Worm (Caenorhabditis elegans) whole organism, L3 larva: Measurements from ENCODE around the gene F19H6.5.

Experiments used
- R02D3.7 ChIP-seq: fragments of 150-350 bp; optimal IDR thresholded peaks from 2 replicates; lab custom pipeline; 2014; ENCODE audit warnings: missing biosample characterization, missing genetic modification characterization
- aly-2 ChIP-seq: fragments of 150-350 bp; optimal IDR thresholded peaks from 2 replicates; lab custom pipeline; 2014; ENCODE audit warnings: missing biosample characterization, missing genetic modification characterization
- ama-1 ChIP-seq: fragments of 150-350 bp; optimal IDR thresholded peaks from 2 replicates; lab custom pipeline; 2018
- ceh-16 ChIP-seq: sonication (generic microtip); optimal IDR thresholded peaks from 2 replicates; lab custom pipeline; 2017; ENCODE audit warnings: missing biosample characterization, missing genetic modification characterization
- ceh-82 ChIP-seq: fragments of 150-350 bp; optimal IDR thresholded peaks from 2 replicates; lab custom pipeline; 2014; ENCODE audit warnings: missing biosample characterization, missing genetic modification characterization
- ceh-9 ChIP-seq: sonication (generic microtip); optimal IDR thresholded peaks from 2 replicates; lab custom pipeline; 2018; ENCODE audit warnings: missing biosample characterization, missing genetic modification characterization
- daf-12 ChIP-seq: fragments of 150-350 bp; optimal IDR thresholded peaks from 2 replicates; lab custom pipeline; 2014; ENCODE audit warnings: missing biosample characterization, missing genetic modification reagents, missing genetic modification characterization
- egl-27 ChIP-seq: sonication (generic microtip); optimal IDR thresholded peaks from 4 replicates; lab custom pipeline; 2017; ENCODE audit warnings: missing biosample characterization, missing genetic modification reagents, missing genetic modification characterization
- fkh-10 ChIP-seq: sonication (generic microtip); optimal IDR thresholded peaks from 2 replicates; lab custom pipeline; 2017; ENCODE audit warnings: missing biosample characterization, missing genetic modification reagents, missing genetic modification characterization
- fos-1 ChIP-seq: fragments of 150-350 bp; optimal IDR thresholded peaks from 2 replicates; lab custom pipeline; 2014; ENCODE audit warnings: missing biosample characterization, missing genetic modification characterization
- jun-1 ChIP-seq: fragments of 150-350 bp; optimal IDR thresholded peaks from 2 replicates; lab custom pipeline; 2014; ENCODE audit warnings: missing biosample characterization, missing genetic modification reagents, missing genetic modification characterization
- lin-15B ChIP-seq: fragments of 150-350 bp; optimal IDR thresholded peaks from 2 replicates; lab custom pipeline; 2014; ENCODE audit warnings: missing biosample characterization, missing genetic modification characterization
- lin-39 ChIP-seq: fragments of 150-350 bp; optimal IDR thresholded peaks from 2 replicates; lab custom pipeline; 2018; ENCODE audit warnings: missing biosample characterization, missing genetic modification reagents, missing genetic modification characterization
- mdl-1 ChIP-seq: fragments of 150-350 bp; optimal IDR thresholded peaks from 2 replicates; lab custom pipeline; 2014; ENCODE audit warnings: missing biosample characterization, missing genetic modification characterization
- mml-1 ChIP-seq: fragments of 150-350 bp; sonication (generic microtip); optimal IDR thresholded peaks from 3 replicates; lab custom pipeline; 2014; ENCODE audit warnings: missing biosample characterization, missing genetic modification characterization
- nhr-11 ChIP-seq: fragments of 150-350 bp; optimal IDR thresholded peaks from 2 replicates; lab custom pipeline; 2014; ENCODE audit warnings: missing biosample characterization, missing genetic modification characterization
- nhr-12 ChIP-seq: fragments of 150-350 bp; optimal IDR thresholded peaks from 2 replicates; lab custom pipeline; 2014; ENCODE audit warnings: missing biosample characterization, missing genetic modification characterization
- nhr-23 ChIP-seq: fragments of 150-350 bp; optimal IDR thresholded peaks from 2 replicates; lab custom pipeline; 2014; ENCODE audit warnings: missing biosample characterization, missing genetic modification reagents, missing genetic modification characterization
- nhr-237 ChIP-seq: fragments of 150-350 bp; optimal IDR thresholded peaks from 2 replicates; lab custom pipeline; 2014; ENCODE audit warnings: missing biosample characterization, missing genetic modification characterization
- nhr-25 ChIP-seq: sonication (generic microtip); optimal IDR thresholded peaks from 2 replicates; lab custom pipeline; 2017; ENCODE audit warnings: missing biosample characterization, missing genetic modification characterization
- nhr-28 ChIP-seq: fragments of 150-350 bp; optimal IDR thresholded peaks from 2 replicates; lab custom pipeline; 2014; ENCODE audit warnings: missing biosample characterization, missing genetic modification characterization
- nhr-43 ChIP-seq: sonication (generic microtip); optimal IDR thresholded peaks from 2 replicates; lab custom pipeline; 2016; ENCODE audit warnings: mild to moderate bottlenecking, missing genetic modification characterization, missing compliant biosample characterization; ENCODE audit not compliant: poor library complexity, severe bottlenecking
- nhr-67 ChIP-seq: fragments of 150-350 bp; optimal IDR thresholded peaks from 2 replicates; lab custom pipeline; 2014; ENCODE audit warnings: missing biosample characterization, missing genetic modification characterization
- nhr-76 ChIP-seq: fragments of 150-350 bp; sonication (generic microtip); optimal IDR thresholded peaks from 5 replicates; lab custom pipeline; 2014; ENCODE audit warnings: missing biosample characterization, missing genetic modification characterization
- nhr-77 ChIP-seq: fragments of 150-350 bp; optimal IDR thresholded peaks from 2 replicates; lab custom pipeline; 2014; ENCODE audit warnings: missing biosample characterization, missing genetic modification characterization
- pha-4 ChIP-seq: fragments of 150-350 bp; optimal IDR thresholded peaks from 2 replicates; lab custom pipeline; 2014; ENCODE audit warnings: missing biosample characterization, missing genetic modification reagents, missing genetic modification characterization
- pqm-1 ChIP-seq: fragments of 150-350 bp; optimal IDR thresholded peaks from 2 replicates; lab custom pipeline; 2017; ENCODE audit warnings: missing biosample characterization, missing genetic modification characterization, inconsistent platforms
- skn-1 ChIP-seq: fragments of 150-350 bp; optimal IDR thresholded peaks from 2 replicates; lab custom pipeline; 2014; ENCODE audit warnings: missing biosample characterization, missing genetic modification characterization
- snpc-4 ChIP-seq: fragments of 150-350 bp; optimal IDR thresholded peaks from 2 replicates; lab custom pipeline; 2014; ENCODE audit warnings: missing biosample characterization, missing genetic modification characterization
- tbx-2 ChIP-seq: sonication (generic microtip); optimal IDR thresholded peaks from 2 replicates; lab custom pipeline; 2016; ENCODE audit warnings: mild to moderate bottlenecking, missing genetic modification characterization, missing compliant biosample characterization
- unc-39 ChIP-seq: sonication (generic microtip); optimal IDR thresholded peaks from 4 replicates; lab custom pipeline; 2017; ENCODE audit warnings: missing biosample characterization, missing genetic modification characterization
- unc-62 ChIP-seq: fragments of 150-350 bp; sonication (generic microtip); optimal IDR thresholded peaks from 4 replicates; lab custom pipeline; 2014; ENCODE audit warnings: missing biosample characterization, missing genetic modification reagents, missing genetic modification characterization
- zag-1 ChIP-seq: fragments of 150-350 bp; optimal IDR thresholded peaks from 2 replicates; lab custom pipeline; 2014; ENCODE audit warnings: missing biosample characterization, missing genetic modification characterization
- ztf-4 ChIP-seq: fragments of 150-350 bp; optimal IDR thresholded peaks from 2 replicates; lab custom pipeline; 2014; ENCODE audit warnings: missing biosample characterization, missing genetic modification characterization

Gene F19H6.5

DNA sequence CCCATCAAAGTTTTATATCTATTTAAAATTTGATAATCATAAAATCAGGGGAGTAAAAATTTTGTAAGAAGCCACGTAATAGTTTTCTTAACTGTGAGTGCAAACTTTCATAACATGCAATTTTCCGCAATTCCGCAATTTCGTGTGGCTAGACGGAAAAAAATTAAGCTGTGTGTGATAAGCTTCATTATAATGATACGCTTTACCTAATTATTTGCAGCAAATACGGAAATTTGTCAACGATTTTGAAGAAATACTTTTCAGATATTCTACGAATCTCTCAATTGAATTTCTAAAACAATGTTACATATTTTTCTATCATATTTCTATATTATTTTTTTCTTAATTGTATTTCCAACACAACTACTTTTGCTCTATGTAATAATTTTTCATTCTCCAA is 32.9 kb downstream of the F19H6.5 start, which contains the start of gene srd-46:
Gene srd-46 (plus strand): TSS at position 301 of the 400 bp plus-strand sequence.
- TF ChIP-seq unc-62 (GFP tag; lab: Kevin White, UChicago) = no peak
- TF ChIP-seq pqm-1 = no peak
- TF ChIP-seq ama-1 (lab: Kevin White, UChicago) = no peak
- TF ChIP-seq egl-27 (tag; lab: Kevin White, UChicago) = no peak
- no peak for TF ChIP-seq nhr-25 (tag; lab: Kevin White, UChicago)
- no peak for TF ChIP-seq zag-1 (tag; lab: Kevin White, UChicago)
- TF ChIP-seq snpc-4 = no peak
- TF ChIP-seq ceh-9 (tag; lab: Kevin White, UChicago) = no peak
- TF ChIP-seq pha-4 (tag; lab: Kevin White, UChicago) = no peak
- TF ChIP-seq R02D3.7 (tag; lab: Kevin White, UChicago) = no peak

DNA sequence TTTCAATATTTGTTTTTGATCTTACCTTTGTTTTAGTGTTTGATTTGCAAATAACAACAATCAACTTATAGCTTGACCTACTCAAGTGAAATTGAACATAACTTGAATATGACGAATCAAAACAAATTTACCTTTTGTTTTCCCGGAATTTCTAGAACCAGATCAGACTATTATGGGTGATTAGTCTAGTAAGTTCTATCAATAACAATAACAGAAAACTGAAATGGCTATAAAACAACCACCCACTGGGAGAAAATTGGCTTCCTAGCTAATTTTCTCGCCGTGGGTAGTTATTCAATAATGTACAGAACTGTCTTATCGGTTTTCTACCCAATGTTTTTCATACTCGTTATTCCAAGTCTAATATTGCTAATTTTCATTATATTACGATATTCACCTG is 36.0 kb downstream of the F19H6.5 start, which contains the start of gene srd-45:
Gene srd-45 (plus strand): TSS at position 301 of the 400 bp plus-strand sequence.
- TF ChIP-seq pha-4 (tag; lab: Kevin White, UChicago) = no peak
- TF ChIP-seq nhr-77 (tag; lab: Kevin White, UChicago) = no peak
- TF ChIP-seq tbx-2 (tag; lab: Kevin White, UChicago) = no peak
- TF ChIP-seq fkh-10 (GFP tag; lab: Kevin White, UChicago) = no peak
- TF ChIP-seq jun-1 (tag; lab: Kevin White, UChicago) = no peak
- no peak for TF ChIP-seq nhr-28 (tag; lab: Kevin White, UChicago)
- TF ChIP-seq, all 47 proteins: peak for 0

ce11 chrX:12326424-12326823 is 38.3 kb downstream of the F19H6.5 start, which contains the start of gene srd-41:
srd-41 (plus strand) TSS chrX:12326724.
- TF ChIP-seq lin-15B (no peak), nhr-11 (tag; lab: Kevin White, UChicago) (no peak)
- TF ChIP-seq, all 47 proteins: peak for 0

DNA sequence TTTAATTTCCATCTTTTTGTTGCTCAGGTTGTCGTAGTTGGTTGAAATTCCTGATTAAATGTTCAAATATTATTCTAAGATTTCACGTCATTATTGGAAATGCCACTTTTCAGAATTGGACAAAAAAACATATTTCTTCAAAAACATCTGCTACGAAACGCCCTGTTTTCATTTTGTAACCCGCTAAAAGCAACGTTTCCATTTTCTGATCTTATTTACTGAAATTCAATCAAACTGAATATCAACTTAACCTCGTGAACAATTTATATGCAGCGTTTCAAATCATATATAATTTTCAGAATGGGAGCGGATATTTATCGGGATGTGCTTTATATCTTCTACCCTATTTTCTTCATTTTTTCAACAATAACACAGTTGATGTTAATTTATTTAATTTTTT is 41.3 kb downstream of the F19H6.5 start, which contains the start of gene srd-40:
Gene srd-40 (plus strand): TSS at position 301 of the 400 bp plus-strand sequence.
- TF ChIP-seq nhr-25 (tag; lab: Kevin White, UChicago) (no peak), mml-1 (no peak), nhr-67 (no peak), ceh-16 (tag; lab: Kevin White, UChicago) (no peak), pha-4 (tag; lab: Kevin White, UChicago) (no peak), nhr-12 (tag; lab: Kevin White, UChicago) (no peak), nhr-11 (tag; lab: Kevin White, UChicago) (no peak), tbx-2 (tag; lab: Kevin White, UChicago) (no peak), nhr-23 (tag; lab: Kevin White, UChicago) (no peak), ceh-9 (tag; lab: Kevin White, UChicago) (no peak), ama-1 (lab: Kevin White, UChicago) (no peak), skn-1 (tag; lab: Kevin White, UChicago) (no peak), ceh-82 (tag; lab: Kevin White, UChicago) (no peak), nhr-43 (tag; lab: Kevin White, UChicago) (no peak), jun-1 (tag; lab: Kevin White, UChicago) (no peak), nhr-76 (tag; lab: Kevin White, UChicago) (no peak), fkh-10 (GFP tag; lab: Kevin White, UChicago) (no peak), lin-39 (tag; lab: Kevin White, UChicago) (no peak)
- TF ChIP-seq, all 47 proteins: peak for 0

DNA sequence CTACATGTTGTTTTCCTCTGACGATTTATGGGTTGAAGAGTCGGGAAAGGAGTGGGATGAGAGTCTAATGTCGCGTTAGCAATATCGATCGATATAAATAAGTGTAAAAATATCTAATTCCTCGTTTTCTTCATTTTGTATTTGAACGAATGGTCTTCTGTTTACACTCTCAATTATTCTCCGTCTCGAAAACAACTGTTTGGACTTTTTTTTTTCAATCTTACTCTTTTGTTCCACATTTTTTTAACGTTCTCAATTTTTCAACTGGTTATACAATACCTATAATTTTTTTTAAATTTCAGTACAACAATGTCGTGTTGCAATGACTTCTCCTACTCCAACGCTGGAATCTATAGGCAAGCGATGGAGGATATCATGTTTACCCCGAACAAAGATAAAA is 43.3 kb downstream of the F19H6.5 start, which contains the start of gene F17A2.13:
Gene F17A2.13 (plus strand): TSS at position 301 of the 400 bp plus-strand sequence.
- TF ChIP-seq nhr-67 = no peak
- no peak for TF ChIP-seq lin-15B
- TF ChIP-seq nhr-23 (tag; lab: Kevin White, UChicago) = no peak
- no peak for TF ChIP-seq nhr-237 (tag; lab: Kevin White, UChicago)
- TF ChIP-seq nhr-25 (tag; lab: Kevin White, UChicago) = no peak
- TF ChIP-seq aly-2 = no peak
- no peak for TF ChIP-seq snpc-4
- TF ChIP-seq unc-62 (GFP tag; lab: Kevin White, UChicago) = no peak
- TF ChIP-seq daf-12 (tag; lab: Kevin White, UChicago) = no peak
- TF ChIP-seq nhr-77 (tag; lab: Kevin White, UChicago) = no peak
- no peak for TF ChIP-seq ama-1 (lab: Kevin White, UChicago)
- no peak for TF ChIP-seq skn-1 (tag; lab: Kevin White, UChicago)
- no peak for TF ChIP-seq unc-39 (tag; lab: Kevin White, UChicago)
- TF ChIP-seq nhr-11 (tag; lab: Kevin White, UChicago) = no peak
- no peak for TF ChIP-seq zag-1 (tag; lab: Kevin White, UChicago)
- TF ChIP-seq ztf-4 = no peak
- no peak for TF ChIP-seq mdl-1 (tag; lab: Kevin White, UChicago)
- TF ChIP-seq fos-1 = no peak
